Fruit fly (Drosophila melanogaster) whole organism, embryonic: ENCODE data around the gene CG10874.

Source experiments
- CG10462 ChIP-seq: fragments of 200-800 bp; sonication (Bioruptor generic); optimal IDR thresholded peaks from 2 replicates; lab custom pipeline; 2016; ENCODE audit warnings: missing biosample characterization, missing genetic modification characterization
- CG11247 ChIP-seq: fragments of 200-800 bp; sonication (Bioruptor generic); IDR thresholded peaks from 2 replicates; pipeline ENCODE4 v1.3.6; 2022; ENCODE audit warnings: missing biosample characterization, missing genetic modification characterization
- CG11456 ChIP-seq: fragments of 200-800 bp; sonication (Bioruptor generic); IDR thresholded peaks from 3 replicates; pipeline ENCODE4 v1.3.6; 2022; ENCODE audit warnings: missing biosample characterization, missing genetic modification characterization
- CG11695 ChIP-seq: fragments of 200-800 bp; sonication (Bioruptor generic); IDR thresholded peaks from 3 replicates; pipeline ENCODE4 v1.3.6; 2022; ENCODE audit warnings: missing biosample characterization, missing genetic modification characterization
- CG15269 ChIP-seq: fragments of 200-800 bp; sonication (Bioruptor generic); optimal IDR thresholded peaks from 2 replicates; lab custom pipeline; 2018; ENCODE audit warnings: missing biosample characterization, mild to moderate bottlenecking, missing genetic modification characterization, moderate library complexity
- CG16863 ChIP-seq: fragments of 200-800 bp; sonication (Bioruptor generic); optimal IDR thresholded peaks from 3 replicates; lab custom pipeline; 2016; ENCODE audit warnings: missing biosample characterization, missing genetic modification characterization
- CG17359 ChIP-seq: fragments of 200-800 bp; sonication (Bioruptor generic); optimal IDR thresholded peaks from 3 replicates; lab custom pipeline; 2018; ENCODE audit warnings: missing biosample characterization, mild to moderate bottlenecking, missing genetic modification characterization, moderate library complexity
- CG1792 ChIP-seq: fragments of 200-800 bp; sonication (Bioruptor generic); optimal IDR thresholded peaks from 2 replicates; lab custom pipeline; 2016; ENCODE audit warnings: missing biosample characterization, missing genetic modification characterization
- CG1832 ChIP-seq: fragments of 200-800 bp; sonication (Bioruptor generic); optimal IDR thresholded peaks from 2 replicates; lab custom pipeline; 2017; ENCODE audit warnings: missing biosample characterization, mild to moderate bottlenecking, missing genetic modification characterization, inconsistent platforms
- CG18599 ChIP-seq: fragments of 200-800 bp; sonication (Bioruptor generic); optimal IDR thresholded peaks from 3 replicates; lab custom pipeline; 2017; ENCODE audit warnings: missing biosample characterization, missing genetic modification characterization, mild to moderate bottlenecking, moderate library complexity, missing genetic modification reagents
- CG2199 ChIP-seq: fragments of 200-800 bp; sonication (Bioruptor generic); IDR thresholded peaks from 3 replicates; pipeline ENCODE4 v1.3.6; 2022; ENCODE audit warnings: missing biosample characterization, missing genetic modification characterization
- CG2202 ChIP-seq: fragments of 200-800 bp; sonication (Bioruptor generic); optimal IDR thresholded peaks from 2 replicates; lab custom pipeline; 2018; ENCODE audit warnings: missing biosample characterization, mild to moderate bottlenecking, missing genetic modification characterization
- CG2889 ChIP-seq: fragments of 200-800 bp; sonication (Bioruptor generic); IDR thresholded peaks from 3 replicates; pipeline ENCODE4 v1.3.6; 2022; ENCODE audit warnings: missing biosample characterization, missing genetic modification characterization
- CG4282 ChIP-seq: fragments of 200-800 bp; sonication (Bioruptor generic); optimal IDR thresholded peaks from 2 replicates; lab custom pipeline; 2016; ENCODE audit warnings: missing biosample characterization, missing genetic modification characterization
- CG4730 ChIP-seq: fragments of 200-800 bp; sonication (Bioruptor generic); IDR thresholded peaks from 2 replicates; pipeline ENCODE4 v1.3.6; 2022; ENCODE audit warnings: missing biosample characterization, missing genetic modification characterization
- CG6254 ChIP-seq: fragments of 200-800 bp; sonication (Bioruptor generic); optimal IDR thresholded peaks from 3 replicates; lab custom pipeline; 2017; ENCODE audit warnings: mild to moderate bottlenecking, missing biosample characterization, missing genetic modification reagents, missing genetic modification characterization
- CG6654 ChIP-seq: fragments of 200-800 bp; sonication (Bioruptor generic); optimal IDR thresholded peaks from 2 replicates; lab custom pipeline; 2017; ENCODE audit warnings: missing biosample characterization, mild to moderate bottlenecking, missing genetic modification characterization
- CG7357 ChIP-seq: fragments of 200-800 bp; sonication (Bioruptor generic); IDR thresholded peaks from 3 replicates; pipeline ENCODE4 v1.3.6; 2022; ENCODE audit warnings: missing biosample characterization, missing genetic modification characterization
- Dip3 ChIP-seq: fragments of 200-800 bp; sonication (Bioruptor generic); optimal IDR thresholded peaks from 3 replicates; lab custom pipeline; 2016; ENCODE audit warnings: missing biosample characterization, missing genetic modification characterization
- Drgx ChIP-seq: fragments of 200-800 bp; sonication (Bioruptor generic); IDR thresholded peaks from 2 replicates; pipeline ENCODE4 v1.3.6; 2022; ENCODE audit warnings: missing biosample characterization, missing genetic modification characterization
- Gsc ChIP-seq: fragments of 200-800 bp; sonication (Bioruptor generic); IDR thresholded peaks from 2 replicates; pipeline ENCODE4 v1.3.6; 2022; ENCODE audit warnings: missing biosample characterization, missing genetic modification characterization
- HLH54F ChIP-seq: fragments of 200-800 bp; sonication (Bioruptor generic); optimal IDR thresholded peaks from 3 replicates; lab custom pipeline; 2016; ENCODE audit warnings: missing biosample characterization, missing genetic modification characterization
- Hand ChIP-seq: fragments of 200-800 bp; sonication (Bioruptor generic); optimal IDR thresholded peaks from 2 replicates; lab custom pipeline; 2017; ENCODE audit warnings: mild to moderate bottlenecking, missing biosample characterization, missing genetic modification reagents, missing genetic modification characterization
- Hmr ChIP-seq: fragments of 200-800 bp; sonication (Bioruptor generic); optimal IDR thresholded peaks from 3 replicates; lab custom pipeline; 2017; ENCODE audit warnings: mild to moderate bottlenecking, missing biosample characterization, missing genetic modification reagents, missing genetic modification characterization
- Mad ChIP-seq: fragments of 200-800 bp; sonication (Bioruptor generic); optimal IDR thresholded peaks from 2 replicates; lab custom pipeline; 2016; ENCODE audit warnings: missing biosample characterization, missing genetic modification characterization
- Mrtf ChIP-seq: fragments of 200-800 bp; sonication (Bioruptor generic); IDR thresholded peaks from 3 replicates; pipeline ENCODE4 v1.3.6; 2022; ENCODE audit warnings: missing biosample characterization, missing genetic modification characterization
- Trl ChIP-seq, 3 experiments: fragments of >200 bp in 2 of 3; fragments of 200-800 bp in 1 of 3; sonication (Bioruptor generic) in 1 of 3; optimal IDR thresholded peaks; 2 replicates in 1 of 3; 3 replicates in 2 of 3; lab custom pipeline; 2016 to 2017; ENCODE audit warnings: missing biosample characterization in 1 of 3, missing genetic modification characterization in 1 of 3
- Xbp1 ChIP-seq: fragments of 200-800 bp; sonication (Bioruptor generic); optimal IDR thresholded peaks from 3 replicates; lab custom pipeline; 2016; ENCODE audit warnings: missing biosample characterization, mild to moderate bottlenecking, missing genetic modification characterization
- al ChIP-seq: fragments of 200-800 bp; sonication (Bioruptor generic); IDR thresholded peaks from 2 replicates; pipeline ENCODE4 v1.3.6; 2022; ENCODE audit warnings: missing biosample characterization, missing genetic modification characterization
- ara ChIP-seq: fragments of 200-800 bp; sonication (Bioruptor generic); IDR thresholded peaks from 2 replicates; pipeline ENCODE4 v1.3.6; 2022; ENCODE audit warnings: missing biosample characterization, missing genetic modification characterization
- br ChIP-seq: fragments of >200 bp; optimal IDR thresholded peaks from 2 replicates; lab custom pipeline; 2017
- bsh ChIP-seq, 2 experiments: fragments of 200-800 bp; sonication (Bioruptor generic); optimal IDR thresholded peaks; 2 replicates each; lab custom pipeline; 2017 to 2018; ENCODE audit warnings: mild to moderate bottlenecking in 2 of 2, missing biosample characterization in 2 of 2, missing genetic modification characterization in 2 of 2, moderate library complexity in 1 of 2
- cas ChIP-seq: fragments of 200-800 bp; sonication (Bioruptor generic); IDR thresholded peaks from 2 replicates; pipeline ENCODE4 v1.3.6; 2022; ENCODE audit warnings: missing biosample characterization, missing genetic modification characterization
- chn ChIP-seq: fragments of 200-800 bp; sonication (Bioruptor generic); optimal IDR thresholded peaks from 2 replicates; lab custom pipeline; 2016; ENCODE audit warnings: missing biosample characterization, missing genetic modification characterization
- crc ChIP-seq: fragments of 200-800 bp; sonication (Bioruptor generic); optimal IDR thresholded peaks from 2 replicates; lab custom pipeline; 2016; ENCODE audit warnings: missing biosample characterization, missing genetic modification characterization
- danr ChIP-seq: fragments of 200-800 bp; sonication (Bioruptor generic); IDR thresholded peaks from 2 replicates; pipeline ENCODE4 v1.3.6; 2022; ENCODE audit warnings: missing biosample characterization, missing genetic modification characterization
- eyg ChIP-seq: fragments of 200-800 bp; sonication (Bioruptor generic); optimal IDR thresholded peaks from 3 replicates; lab custom pipeline; 2016; ENCODE audit warnings: missing biosample characterization, missing genetic modification characterization
- hkb ChIP-seq, 2 experiments: fragments of 200-800 bp in 1 of 2; fragments of >200 bp in 1 of 2; sonication (Bioruptor generic) in 1 of 2; IDR thresholded peaks in 1 of 2; optimal IDR thresholded peaks in 1 of 2; 2 replicates each; pipeline versions ENCODE4 v1.3.6 to Lab custom; 2017 to 2022; ENCODE audit warnings: missing biosample characterization in 1 of 2, missing genetic modification characterization in 1 of 2
- kay ChIP-seq: fragments of 200-800 bp; sonication (Bioruptor generic); optimal IDR thresholded peaks from 2 replicates; lab custom pipeline; 2016; ENCODE audit warnings: missing biosample characterization, missing genetic modification characterization
- lilli ChIP-seq: fragments of 200-800 bp; sonication (Bioruptor generic); optimal IDR thresholded peaks from 3 replicates; lab custom pipeline; 2016; ENCODE audit warnings: missing biosample characterization, missing genetic modification characterization
- pnt ChIP-seq: fragments of 200-800 bp; sonication (Bioruptor generic); optimal IDR thresholded peaks from 3 replicates; lab custom pipeline; 2016; ENCODE audit warnings: missing biosample characterization, missing genetic modification characterization
- pzg ChIP-seq: fragments of 200-800 bp; sonication (Bioruptor generic); optimal IDR thresholded peaks from 3 replicates; lab custom pipeline; 2018; ENCODE audit warnings: missing biosample characterization, mild to moderate bottlenecking, missing genetic modification characterization, moderate library complexity
- repo ChIP-seq: fragments of 200-800 bp; sonication (Bioruptor generic); optimal IDR thresholded peaks from 2 replicates; lab custom pipeline; 2016; ENCODE audit warnings: missing biosample characterization, missing genetic modification characterization
- row ChIP-seq: fragments of 200-800 bp; sonication (Bioruptor generic); IDR thresholded peaks from 3 replicates; pipeline ENCODE4 v1.3.6; 2022; ENCODE audit warnings: missing biosample characterization, missing genetic modification characterization
- sens ChIP-seq: fragments of 200-800 bp; sonication (Bioruptor generic); peaks from one replicate; lab custom pipeline; 2016; ENCODE audit warnings: missing biosample characterization, missing genetic modification characterization
- sim ChIP-seq: fragments of 200-800 bp; sonication (Bioruptor generic); IDR thresholded peaks from 2 replicates; pipeline ENCODE4 v1.3.6; 2022; ENCODE audit warnings: missing biosample characterization, missing genetic modification characterization
- ttk ChIP-seq: fragments of 200-800 bp; sonication (Bioruptor generic); IDR thresholded peaks from 2 replicates; pipeline ENCODE4 v2.1.2; 2022; ENCODE audit warnings: missing biosample characterization, missing genetic modification characterization
- vfl ChIP-seq: fragments of 200-800 bp; sonication (Bioruptor generic); optimal IDR thresholded peaks from 2 replicates; lab custom pipeline; 2016; ENCODE audit warnings: missing biosample characterization, missing genetic modification characterization
- vnd ChIP-seq: fragments of 200-800 bp; sonication (Bioruptor generic); IDR thresholded peaks from 3 replicates; pipeline ENCODE4 v1.3.6; 2022; ENCODE audit warnings: missing biosample characterization, missing genetic modification characterization; ENCODE audit not compliant: partially characterized antibody

The CG10874 gene

dm6 chr2L:2184129-2184528, 8.1 kb downstream of the CG10874 start (continued):
- TF ChIP-seq CG11456 (GFP tag; lab: Robert Waterston, UW) = 0 out of 3 replicates have a peak, but pooled peaks have one; percentile 11
- no peak for TF ChIP-seq CG1832 (GFP tag; lab: Kevin White, UChicago)
- no peak for TF ChIP-seq danr
- TF ChIP-seq HLH54F = no peak
- TF ChIP-seq vnd (GFP tag; lab: Robert Waterston, UW) = no peak
- TF ChIP-seq Gsc (GFP tag; lab: Robert Waterston, UW) = no peak
- TF ChIP-seq Drgx (GFP tag; lab: Robert Waterston, UW) = peak; percentile 16; the same call in 1 of the 2 replicates
- no peak for TF ChIP-seq CG18599 (GFP tag; lab: Kevin White, UChicago)
- no peak for TF ChIP-seq vfl (GFP tag; lab: Kevin White, UChicago)
- TF ChIP-seq CG15269 = no peak

dm6 chr2L:2182735-2183340, 9.3 kb downstream of the CG10874 start:
- TF ChIP-seq CG2202 (tag; lab: Kevin White, UChicago) (peak; percentile 79), ara (GFP tag; lab: Robert Waterston, UW) (peak; percentile 91), row (peak; percentile 64), CG2199 (GFP tag; lab: Robert Waterston, UW) (peak; percentile 67; the same call in 2 of the 3 replicates), cas (GFP tag; lab: Robert Waterston, UW) (no peak), sim (GFP tag; lab: Robert Waterston, UW) (peak; percentile 83), kay (peak; percentile 2), bsh (GFP tag; optimal IDR thresholded peaks at IDR 0.05; lab: Kevin White, UChicago) (peak; percentile 68 to 90), CG15269 (no peak), Dip3 (GFP tag; lab: Kevin White, UChicago) (no peak), chn (GFP tag; lab: Kevin White, UChicago) (peak; percentile 86), ttk (GFP tag; lab: Robert Waterston, UW) (no peak), Trl (optimal IDR thresholded peaks at IDR 0.05; lab: Kevin White, UChicago) (no peak), Trl (GFP tag; optimal IDR thresholded peaks at IDR 0.05; lab: Kevin White, UChicago) (peak; percentile 76), al (GFP tag; lab: Robert Waterston, UW) (no peak), CG7357 (GFP tag; lab: Robert Waterston, UW) (peak; percentile 42; the same call in 1 of the 3 replicates), Mrtf (GFP tag; lab: Robert Waterston, UW) (0 out of 3 replicates have a peak, but pooled peaks have one; percentile 23), crc (no peak), eyg (GFP tag; lab: Kevin White, UChicago) (no peak), sens (peak; percentile 97), CG10462 (GFP tag; lab: Kevin White, UChicago) (peak; percentile 12), Xbp1 (GFP tag; lab: Kevin White, UChicago) (peak; percentile 53), CG4282 (GFP tag; lab: Kevin White, UChicago) (no peak), CG16863 (GFP tag; lab: Kevin White, UChicago) (peak; percentile 59), Hand (no peak), CG11247 (GFP tag; lab: Robert Waterston, UW) (no peak), lilli (peak; percentile 47), pnt (GFP tag; lab: Kevin White, UChicago) (peak; percentile 72), CG1792 (GFP tag; lab: Kevin White, UChicago) (no peak), CG2889 (GFP tag; lab: Robert Waterston, UW) (no peak), CG11695 (GFP tag; lab: Robert Waterston, UW) (peak; percentile 56; the same call in 2 of the 3 replicates), hkb (optimal IDR thresholded peaks at IDR 0.05; lab: Kevin White, UChicago) (no peak), hkb (GFP tag; IDR thresholded peaks at IDR 0.05; lab: Robert Waterston, UW) (peak; percentile 62; the same call in 1 of the 2 replicates), CG4730 (GFP tag; lab: Robert Waterston, UW) (peak; percentile 44; the same call in 1 of the 2 replicates), Hmr (no peak), CG17359 (no peak), pzg (GFP tag; lab: Kevin White, UChicago) (no peak), br (lab: Kevin White, UChicago) (no peak), Mad (GFP tag; lab: Kevin White, UChicago) (peak; percentile 22), CG6654 (GFP tag; lab: Kevin White, UChicago) (peak; percentile 10), repo (peak; percentile 50), CG6254 (GFP tag; lab: Kevin White, UChicago) (peak; percentile 74)
